Worm (Caenorhabditis elegans) whole organism, L3 larva: ENCODE measurements around the gene Y6G8.15.

Experiments
- R02D3.7 ChIP-seq: fragments of 150-350 bp; optimal IDR thresholded peaks from 2 replicates; lab custom pipeline; 2014; ENCODE audit warnings: missing biosample characterization, missing genetic modification characterization
- ZK546.5 ChIP-seq: sonication (generic microtip); optimal IDR thresholded peaks from 2 replicates; lab custom pipeline; 2017; ENCODE audit warnings: missing biosample characterization, missing genetic modification characterization
- aly-2 ChIP-seq: fragments of 150-350 bp; optimal IDR thresholded peaks from 2 replicates; lab custom pipeline; 2014; ENCODE audit warnings: missing biosample characterization, missing genetic modification characterization
- ama-1 ChIP-seq: fragments of 150-350 bp; optimal IDR thresholded peaks from 2 replicates; lab custom pipeline; 2018
- ceh-28 ChIP-seq: fragments of 150-350 bp; optimal IDR thresholded peaks from 2 replicates; lab custom pipeline; 2014; ENCODE audit warnings: missing biosample characterization, missing genetic modification reagents, missing genetic modification characterization
- ceh-9 ChIP-seq: sonication (generic microtip); optimal IDR thresholded peaks from 2 replicates; lab custom pipeline; 2018; ENCODE audit warnings: missing biosample characterization, missing genetic modification characterization
- egl-27 ChIP-seq: sonication (generic microtip); optimal IDR thresholded peaks from 4 replicates; lab custom pipeline; 2017; ENCODE audit warnings: missing biosample characterization, missing genetic modification reagents, missing genetic modification characterization
- egl-5 ChIP-seq: fragments of 150-350 bp; optimal IDR thresholded peaks from 2 replicates; lab custom pipeline; 2017; ENCODE audit warnings: missing biosample characterization, missing genetic modification reagents, missing genetic modification characterization, inconsistent platforms
- eor-1 ChIP-seq, 2 experiments: fragments of 150-350 bp; optimal IDR thresholded peaks; 2 replicates each; lab custom pipeline; 2014 to 2018; ENCODE audit warnings: missing biosample characterization in 2 of 2, missing genetic modification characterization in 2 of 2
- hmg-11 ChIP-seq: sonication (generic microtip); optimal IDR thresholded peaks from 2 replicates; lab custom pipeline; 2016; ENCODE audit warnings: missing genetic modification characterization, missing compliant biosample characterization
- lin-39 ChIP-seq: fragments of 150-350 bp; optimal IDR thresholded peaks from 2 replicates; lab custom pipeline; 2018; ENCODE audit warnings: missing biosample characterization, missing genetic modification reagents, missing genetic modification characterization
- lsy-12 ChIP-seq: sonication (generic microtip); optimal IDR thresholded peaks from 2 replicates; lab custom pipeline; 2016; ENCODE audit warnings: mild to moderate bottlenecking, missing genetic modification characterization, missing compliant biosample characterization
- nfya-1 ChIP-seq: sonication (generic microtip); optimal IDR thresholded peaks from 2 replicates; lab custom pipeline; 2017; ENCODE audit warnings: missing genetic modification characterization, mild to moderate bottlenecking, missing compliant biosample characterization, antibody characterized with exemption, moderate library complexity; ENCODE audit not compliant: insufficient read depth
- nhr-11 ChIP-seq: fragments of 150-350 bp; optimal IDR thresholded peaks from 2 replicates; lab custom pipeline; 2014; ENCODE audit warnings: missing biosample characterization, missing genetic modification characterization
- nhr-23 ChIP-seq: fragments of 150-350 bp; optimal IDR thresholded peaks from 2 replicates; lab custom pipeline; 2014; ENCODE audit warnings: missing biosample characterization, missing genetic modification reagents, missing genetic modification characterization
- nhr-237 ChIP-seq: fragments of 150-350 bp; optimal IDR thresholded peaks from 2 replicates; lab custom pipeline; 2014; ENCODE audit warnings: missing biosample characterization, missing genetic modification characterization
- nhr-25 ChIP-seq: sonication (generic microtip); optimal IDR thresholded peaks from 2 replicates; lab custom pipeline; 2017; ENCODE audit warnings: missing biosample characterization, missing genetic modification characterization
- nhr-28 ChIP-seq: fragments of 150-350 bp; optimal IDR thresholded peaks from 2 replicates; lab custom pipeline; 2014; ENCODE audit warnings: missing biosample characterization, missing genetic modification characterization
- nhr-43 ChIP-seq: sonication (generic microtip); optimal IDR thresholded peaks from 2 replicates; lab custom pipeline; 2016; ENCODE audit warnings: mild to moderate bottlenecking, missing genetic modification characterization, missing compliant biosample characterization; ENCODE audit not compliant: poor library complexity, severe bottlenecking
- nhr-76 ChIP-seq: fragments of 150-350 bp; sonication (generic microtip); optimal IDR thresholded peaks from 5 replicates; lab custom pipeline; 2014; ENCODE audit warnings: missing biosample characterization, missing genetic modification characterization
- nhr-77 ChIP-seq: fragments of 150-350 bp; optimal IDR thresholded peaks from 2 replicates; lab custom pipeline; 2014; ENCODE audit warnings: missing biosample characterization, missing genetic modification characterization
- pha-4 ChIP-seq: fragments of 150-350 bp; optimal IDR thresholded peaks from 2 replicates; lab custom pipeline; 2014; ENCODE audit warnings: missing biosample characterization, missing genetic modification reagents, missing genetic modification characterization
- pqm-1 ChIP-seq: fragments of 150-350 bp; optimal IDR thresholded peaks from 2 replicates; lab custom pipeline; 2017; ENCODE audit warnings: missing biosample characterization, missing genetic modification characterization, inconsistent platforms
- snpc-4 ChIP-seq: fragments of 150-350 bp; optimal IDR thresholded peaks from 2 replicates; lab custom pipeline; 2014; ENCODE audit warnings: missing biosample characterization, missing genetic modification characterization
- tbx-2 ChIP-seq: sonication (generic microtip); optimal IDR thresholded peaks from 2 replicates; lab custom pipeline; 2016; ENCODE audit warnings: mild to moderate bottlenecking, missing genetic modification characterization, missing compliant biosample characterization
- unc-39 ChIP-seq: sonication (generic microtip); optimal IDR thresholded peaks from 4 replicates; lab custom pipeline; 2017; ENCODE audit warnings: missing biosample characterization, missing genetic modification characterization
- unc-62 ChIP-seq: fragments of 150-350 bp; sonication (generic microtip); optimal IDR thresholded peaks from 4 replicates; lab custom pipeline; 2014; ENCODE audit warnings: missing biosample characterization, missing genetic modification reagents, missing genetic modification characterization
- zag-1 ChIP-seq: fragments of 150-350 bp; optimal IDR thresholded peaks from 2 replicates; lab custom pipeline; 2014; ENCODE audit warnings: missing biosample characterization, missing genetic modification characterization
- ztf-4 ChIP-seq: fragments of 150-350 bp; optimal IDR thresholded peaks from 2 replicates; lab custom pipeline; 2014; ENCODE audit warnings: missing biosample characterization, missing genetic modification characterization

Gene Y6G8.15

ce11 chrV:17566850-17567249, 43.6 kb downstream of the Y6G8.15 start, which contains the start of gene C38D9.2:
Gene C38D9.2, plus strand, starts transcription at chrV:17567150.
- no peak for TF ChIP-seq nhr-11 (tag; lab: Kevin White, UChicago)
- TF ChIP-seq unc-62 (GFP tag; lab: Kevin White, UChicago): no peak
- TF ChIP-seq nhr-23 (tag; lab: Kevin White, UChicago): no peak
- no peak for TF ChIP-seq pha-4
- no peak for TF ChIP-seq R02D3.7 (tag; lab: Kevin White, UChicago)
- TF ChIP-seq pqm-1 (tag; lab: Kevin White, UChicago): no peak
- no peak for TF ChIP-seq snpc-4 (tag; lab: Kevin White, UChicago)
- no peak for TF ChIP-seq ceh-9 (tag; lab: Kevin White, UChicago)
- TF ChIP-seq zag-1 (tag; lab: Kevin White, UChicago): no peak
- TF ChIP-seq aly-2 (tag; lab: Kevin White, UChicago): no peak
- no peak for TF ChIP-seq egl-27 (tag; lab: Kevin White, UChicago)
- no peak for TF ChIP-seq ceh-28 (tag; lab: Kevin White, UChicago)
- TF ChIP-seq eor-1 (tag; optimal IDR thresholded peaks at IDR 0.05; lab: Kevin White, UChicago): no peak
- no peak for TF ChIP-seq nhr-76
- no peak for TF ChIP-seq egl-5
- TF ChIP-seq ama-1 (lab: Kevin White, UChicago): no peak
- no peak for TF ChIP-seq tbx-2 (tag; lab: Kevin White, UChicago)
- no peak for TF ChIP-seq unc-39 (tag; lab: Kevin White, UChicago)

ce11 chrV:17565903-17566302, 44.5 kb downstream of the Y6G8.15 start, which contains the start of gene fbxa-171:
Gene fbxa-171, minus strand, starts transcription at chrV:17566003.
- no peak for TF ChIP-seq lsy-12 (tag; lab: Kevin White, UChicago)
- no peak for TF ChIP-seq nhr-43 (tag; lab: Kevin White, UChicago)
- TF ChIP-seq egl-5: no peak
- TF ChIP-seq nfya-1 (tag; lab: Kevin White, UChicago): no peak
- no peak for TF ChIP-seq nhr-28 (tag; lab: Kevin White, UChicago)
- no peak for TF ChIP-seq nhr-23 (tag; lab: Kevin White, UChicago)
- no peak for TF ChIP-seq nhr-77
- TF ChIP-seq ZK546.5 (tag; lab: Kevin White, UChicago): no peak
- no peak for TF ChIP-seq hmg-11
- no peak for TF ChIP-seq snpc-4 (tag; lab: Kevin White, UChicago)
- TF ChIP-seq nhr-237 (tag; lab: Kevin White, UChicago): no peak
- TF ChIP-seq zag-1 (tag; lab: Kevin White, UChicago): no peak
- no peak for TF ChIP-seq lin-39 (tag; lab: Kevin White, UChicago)
- no peak for TF ChIP-seq nhr-11 (tag; lab: Kevin White, UChicago)
- no peak for TF ChIP-seq ztf-4 (tag; lab: Kevin White, UChicago)
- no peak for TF ChIP-seq aly-2 (tag; lab: Kevin White, UChicago)
- TF ChIP-seq nhr-25 (tag; lab: Kevin White, UChicago): no peak
- TF ChIP-seq R02D3.7 (tag; lab: Kevin White, UChicago): no peak
- no peak for TF ChIP-seq pha-4
